Fruit fly (Drosophila melanogaster) whole organism, adult: Measurements from ENCODE around the gene CLIP-190.

Experiments used
- CG5204 ChIP-seq: fragments of 200-800 bp; sonication (Bioruptor generic); optimal IDR thresholded peaks from 2 replicates; lab custom pipeline; 2016; ENCODE audit warnings: missing biosample characterization, missing genetic modification characterization
- Clk ChIP-seq: fragments of 200-800 bp; sonication (Bioruptor generic); optimal IDR thresholded peaks from 2 replicates; lab custom pipeline; 2017; ENCODE audit warnings: missing biosample characterization, missing genetic modification characterization
- bab1 ChIP-seq: fragments of 200-800 bp; sonication (Bioruptor generic); optimal IDR thresholded peaks from 3 replicates; lab custom pipeline; 2019; ENCODE audit warnings: missing biosample characterization, mild to moderate bottlenecking, missing genetic modification characterization, moderate library complexity
- ovo ChIP-seq: fragments of 200-800 bp; sonication (Bioruptor generic); optimal IDR thresholded peaks from 2 replicates; lab custom pipeline; 2016; ENCODE audit warnings: missing biosample characterization, missing genetic modification characterization

- TF ChIP-seq Clk (GFP tag; lab: Kevin White, UChicago), result no peak
- no peak for TF ChIP-seq ovo (GFP tag; lab: Kevin White, UChicago)
- TF ChIP-seq bab1 (GFP tag; lab: Kevin White, UChicago), result no peak
- no peak for TF ChIP-seq CG5204 (GFP tag; lab: Kevin White, UChicago)
Observed at dm6 chr2L:17421366-17421765, 36.9 kb downstream of the CLIP-190 start.
